Fruit fly (Drosophila melanogaster) whole organism, embryonic: ENCODE measurements around the gene Atpalpha.

Experiments
- CG8281 ChIP-seq: fragments of 200-800 bp; sonication (Bioruptor generic); optimal IDR thresholded peaks from 2 replicates; lab custom pipeline; 2018; ENCODE audit warnings: missing biosample characterization, mild to moderate bottlenecking, missing genetic modification characterization, moderate library complexity
- so ChIP-seq: fragments of 200-800 bp; sonication (Bioruptor generic); IDR thresholded peaks from 3 replicates; pipeline ENCODE4 v1.3.6; 2022; ENCODE audit warnings: missing biosample characterization, missing genetic modification characterization
- sqz ChIP-seq: fragments of 200-800 bp; sonication (Bioruptor generic); optimal IDR thresholded peaks from 3 replicates; lab custom pipeline; 2018; ENCODE audit warnings: missing biosample characterization, mild to moderate bottlenecking, missing genetic modification characterization

DNA sequence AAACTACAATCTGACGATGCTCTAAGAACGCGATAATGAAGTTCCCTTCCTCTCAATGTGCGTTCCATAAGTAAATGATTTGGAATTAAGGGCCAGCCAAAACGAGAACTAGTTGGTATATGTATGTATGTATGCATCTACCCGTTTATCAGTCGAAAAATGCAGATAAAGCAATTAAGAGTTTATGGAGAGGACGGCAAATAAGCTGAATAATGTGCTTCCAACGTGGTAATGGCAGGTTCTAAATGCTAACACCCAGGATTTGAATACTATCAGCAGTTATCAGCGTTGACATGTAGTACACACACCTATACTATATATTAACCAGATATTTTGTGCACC is 2.1 kb downstream of the Atpalpha start:
- TF ChIP-seq sqz (GFP tag; lab: Kevin White, UChicago) (no peak), so (GFP tag; lab: Robert Waterston, UW) (no peak), CG8281 (tag; lab: Kevin White, UChicago) (no peak)
